Fruit fly (Drosophila melanogaster): ENCODE results near the gene CG3119.

The CG3119 gene

DNA sequence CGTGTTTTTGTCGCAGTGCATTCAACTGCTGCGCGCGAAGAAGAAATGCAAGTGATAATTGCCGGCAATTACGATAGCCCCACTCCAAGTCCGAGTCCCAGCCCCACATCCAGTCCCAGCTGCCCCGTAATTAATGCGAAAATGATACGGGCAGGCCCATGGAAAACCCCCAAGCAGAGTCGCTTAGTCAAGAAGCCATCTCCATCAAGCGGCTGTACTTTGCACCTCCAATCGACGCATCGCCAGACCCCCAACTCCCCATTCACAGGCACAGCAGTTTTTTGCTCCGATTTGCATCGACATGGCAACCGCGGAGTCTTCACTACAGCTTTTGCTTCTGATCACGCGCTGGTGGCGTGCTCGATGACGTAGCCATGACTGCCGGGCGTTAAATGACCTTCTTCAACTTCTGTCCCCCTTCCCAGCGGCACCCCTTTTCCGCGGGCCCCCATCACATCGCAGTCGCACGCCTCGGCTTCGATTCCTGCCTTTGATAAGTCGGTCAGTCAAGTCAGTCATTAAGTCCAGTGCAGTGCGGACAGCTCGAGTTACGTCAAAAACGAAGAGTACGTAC lies 31.4 kb downstream of the CG3119 start (continued):
- TF ChIP-seq achi (GFP tag; optimal IDR thresholded peaks at IDR 0.05) (peak; percentile 20), OdsH (GFP tag; optimal IDR thresholded peaks at IDR 0.05) (no peak), CG6276 (GFP tag; optimal IDR thresholded peaks at IDR 0.05) (peak; percentile 64), CG8119 (GFP tag; IDR thresholded peaks at IDR 0.05) (no peak; the same call in 2 of the 3 replicates), CG31627 (GFP tag; optimal IDR thresholded peaks at IDR 0.05) (no peak), CG1621 (tag; optimal IDR thresholded peaks at IDR 0.05) (peak; percentile 71), dac (GFP tag; optimal IDR thresholded peaks at IDR 0.05) (no peak), Ets21C (GFP tag; optimal IDR thresholded peaks at IDR 0.05) (no peak), CG15336 (GFP tag; IDR thresholded peaks at IDR 0.05) (no peak), CG32006 (GFP tag; optimal IDR thresholded peaks at IDR 0.05) (peak; percentile 9), vri (GFP tag; optimal IDR thresholded peaks at IDR 0.05) (no peak), fkh (GFP tag; optimal IDR thresholded peaks at IDR 0.05) (no peak), CG3032 (tag; optimal IDR thresholded peaks at IDR 0.05) (no peak), Eip78C (GFP tag) (peak; percentile 69), Gug (GFP tag; IDR thresholded peaks at IDR 0.05) (no peak), Smox (GFP tag; optimal IDR thresholded peaks at IDR 0.05) (no peak), Lpt (GFP tag; optimal IDR thresholded peaks at IDR 0.05) (peak; percentile 35), CG11294 (GFP tag; IDR thresholded peaks at IDR 0.05) (no peak), Sox102F (GFP tag; optimal IDR thresholded peaks at IDR 0.05) (no peak)

dm6 chr2L:2804634-2805311 lies 32.9 kb downstream of the CG3119 start, which contains the start of gene daw:
Gene daw (plus strand): TSS chr2L:2805261.
- peak; percentile 76 for TF ChIP-seq CG16779 (tag; optimal IDR thresholded peaks at IDR 0.05)
- peak; percentile 43 for TF ChIP-seq fd85E (GFP tag; optimal IDR thresholded peaks at IDR 0.05)
- peak; percentile 30 for TF ChIP-seq Eip75B (GFP tag; optimal IDR thresholded peaks at IDR 0.05)
- TF ChIP-seq CG6854 (GFP tag; optimal IDR thresholded peaks at IDR 0.05), result peak; percentile 89
- no peak for TF ChIP-seq Hr39 (GFP tag; optimal IDR thresholded peaks at IDR 0.05)
- TF ChIP-seq CG31627 (GFP tag; optimal IDR thresholded peaks at IDR 0.05), result no peak
- TF ChIP-seq net (GFP tag; optimal IDR thresholded peaks at IDR 0.05), result peak; percentile 79
- TF ChIP-seq Sox102F (GFP tag; optimal IDR thresholded peaks at IDR 0.05), result peak; percentile 59
- no peak for TF ChIP-seq fkh (GFP tag; optimal IDR thresholded peaks at IDR 0.05)
- peak; percentile 58 for TF ChIP-seq CG10669 (GFP tag; optimal IDR thresholded peaks at IDR 0.05)
- TF ChIP-seq CG8632 (GFP tag; optimal IDR thresholded peaks at IDR 0.05), result no peak
- TF ChIP-seq CG7368 (GFP tag; optimal IDR thresholded peaks at IDR 0.05), result peak; percentile 68
- TF ChIP-seq CG8119 (GFP tag; IDR thresholded peaks at IDR 0.05), result peak; percentile 63
- peak; percentile 2 for TF ChIP-seq CG32006 (GFP tag; optimal IDR thresholded peaks at IDR 0.05)
- TF ChIP-seq CG34406 (GFP tag; optimal IDR thresholded peaks at IDR 0.05), result no peak
- peak; percentile 25 for TF ChIP-seq dac (GFP tag; optimal IDR thresholded peaks at IDR 0.05)
- TF ChIP-seq Eip93F (GFP tag; optimal IDR thresholded peaks at IDR 0.05), result peak; percentile 83
- TF ChIP-seq topi (GFP tag; optimal IDR thresholded peaks at IDR 0.05), result peak; percentile 59
- TF ChIP-seq Sox15 (GFP tag; optimal IDR thresholded peaks at IDR 0.05), result no peak
- TF ChIP-seq Gug (GFP tag; IDR thresholded peaks at IDR 0.05), result no peak
- peak; percentile 39 for TF ChIP-seq CG8319 (GFP tag; optimal IDR thresholded peaks at IDR 0.05)
- no peak for TF ChIP-seq Ets21C (GFP tag; optimal IDR thresholded peaks at IDR 0.05)
- peak; percentile 49 for TF ChIP-seq Ets96B (tag; optimal IDR thresholded peaks at IDR 0.05)
- no peak for TF ChIP-seq CG3032 (tag; optimal IDR thresholded peaks at IDR 0.05)
- TF ChIP-seq dsx (GFP tag; optimal IDR thresholded peaks at IDR 0.05; ENCODE audit: poor library complexity, severe bottlenecking), result peak; percentile 37
- no peak for TF ChIP-seq acj6 (GFP tag; optimal IDR thresholded peaks at IDR 0.05)
- peak; percentile 12 for TF ChIP-seq CG11762 (GFP tag; optimal IDR thresholded peaks at IDR 0.05; ENCODE audit: insufficient read depth)
- peak; percentile 60; the same call in 2 of the 3 replicates for TF ChIP-seq CG6163 (GFP tag; IDR thresholded peaks at IDR 0.05)
- TF ChIP-seq CG6276 (GFP tag; optimal IDR thresholded peaks at IDR 0.05), result peak; percentile 84
- TF ChIP-seq eg (GFP tag; IDR thresholded peaks at IDR 0.05), result peak; percentile 52; the same call in 1 of the 3 replicates
- peak; percentile 28 for TF ChIP-seq vri (GFP tag; optimal IDR thresholded peaks at IDR 0.05)
- peak; percentile 76 for TF ChIP-seq Eip78C (GFP tag)
- TF ChIP-seq achi (GFP tag; optimal IDR thresholded peaks at IDR 0.05), result peak; percentile 60
- TF ChIP-seq Blimp-1 (GFP tag; optimal IDR thresholded peaks at IDR 0.05), result peak; percentile 41
- TF ChIP-seq Lpt (GFP tag; optimal IDR thresholded peaks at IDR 0.05), result peak; percentile 6
- TF ChIP-seq Hr38 (GFP tag; optimal IDR thresholded peaks at IDR 0.05), result no peak
- TF ChIP-seq CG3919 (GFP tag; optimal IDR thresholded peaks at IDR 0.05), result peak; percentile 72
- TF ChIP-seq CG6808 (GFP tag; optimal IDR thresholded peaks at IDR 0.05), result peak; percentile 81
- no peak for TF ChIP-seq CG11294 (GFP tag; IDR thresholded peaks at IDR 0.05)
- peak; percentile 38 for TF ChIP-seq Sox14 (GFP tag; optimal IDR thresholded peaks at IDR 0.05)
- peak; percentile 90 for TF ChIP-seq CG9139 (GFP tag; optimal IDR thresholded peaks at IDR 0.05)
- peak in 1 of 2 experiments; percentile 21 for TF ChIP-seq salr (GFP tag; optimal IDR thresholded peaks at IDR 0.05)

All from whole organism, prepupa.